Fruit fly (Drosophila melanogaster) whole organism, pupa: ENCODE results near the gene CG1309.

Experiments used
- CG10348 ChIP-seq: fragments of 200-800 bp; sonication (Bioruptor generic); IDR thresholded peaks from 2 replicates; pipeline ENCODE4 v1.3.6; 2022; ENCODE audit warnings: missing biosample characterization, missing genetic modification characterization
- CG12605 ChIP-seq: fragments of 200-800 bp; sonication (Bioruptor generic); IDR thresholded peaks from 2 replicates; pipeline ENCODE4 v1.3.6; 2022; ENCODE audit warnings: missing biosample characterization, missing genetic modification characterization
- CG13204 ChIP-seq: fragments of 200-800 bp; sonication (Bioruptor generic); optimal IDR thresholded peaks from 2 replicates; lab custom pipeline; 2018; ENCODE audit warnings: missing biosample characterization, mild to moderate bottlenecking, missing genetic modification characterization, moderate library complexity
- CG14655 ChIP-seq: fragments of 200-800 bp; sonication (Bioruptor generic); optimal IDR thresholded peaks from 3 replicates; lab custom pipeline; 2017; ENCODE audit warnings: mild to moderate bottlenecking, missing biosample characterization, missing genetic modification reagents, missing genetic modification characterization
- CG15710 ChIP-seq: fragments of 200-800 bp; sonication (Bioruptor generic); optimal IDR thresholded peaks from 2 replicates; lab custom pipeline; 2018; ENCODE audit warnings: missing biosample characterization, mild to moderate bottlenecking, missing genetic modification characterization, moderate library complexity
- CG34367 ChIP-seq: fragments of 200-800 bp; sonication (Bioruptor generic); optimal IDR thresholded peaks from 2 replicates; lab custom pipeline; 2018; ENCODE audit warnings: missing biosample characterization, mild to moderate bottlenecking, missing genetic modification characterization
- CG8159 ChIP-seq: fragments of 200-800 bp; sonication (Bioruptor generic); optimal IDR thresholded peaks from 3 replicates; lab custom pipeline; 2018; ENCODE audit warnings: missing biosample characterization, mild to moderate bottlenecking, missing genetic modification characterization, moderate library complexity
- CG9948 ChIP-seq: fragments of 200-800 bp; sonication (Bioruptor generic); optimal IDR thresholded peaks from 2 replicates; lab custom pipeline; 2018; ENCODE audit warnings: missing biosample characterization, mild to moderate bottlenecking, missing genetic modification characterization, moderate library complexity
- EcR ChIP-seq: fragments of 200-800 bp; sonication (Bioruptor generic); optimal IDR thresholded peaks from 3 replicates; lab custom pipeline; 2019; ENCODE audit warnings: missing biosample characterization, missing genetic modification characterization, mild to moderate bottlenecking, moderate library complexity, missing genetic modification reagents
- Ets98B ChIP-seq: fragments of 200-800 bp; sonication (Bioruptor generic); IDR thresholded peaks from 2 replicates; pipeline ENCODE4 v1.3.6; 2022; ENCODE audit warnings: missing biosample characterization, missing genetic modification characterization
- Pif1A ChIP-seq: fragments of 200-800 bp; sonication (Bioruptor generic); optimal IDR thresholded peaks from 3 replicates; lab custom pipeline; 2016; ENCODE audit warnings: missing biosample characterization, missing genetic modification characterization
- Snoo ChIP-seq: fragments of 200-800 bp; sonication (Bioruptor generic); optimal IDR thresholded peaks from 3 replicates; lab custom pipeline; 2017; ENCODE audit warnings: missing biosample characterization, mild to moderate bottlenecking, missing genetic modification characterization, inconsistent platforms
- gl ChIP-seq: fragments of 200-800 bp; sonication (Bioruptor generic); optimal IDR thresholded peaks from 2 replicates; lab custom pipeline; 2018; ENCODE audit warnings: missing biosample characterization, mild to moderate bottlenecking, missing genetic modification characterization

DNA sequence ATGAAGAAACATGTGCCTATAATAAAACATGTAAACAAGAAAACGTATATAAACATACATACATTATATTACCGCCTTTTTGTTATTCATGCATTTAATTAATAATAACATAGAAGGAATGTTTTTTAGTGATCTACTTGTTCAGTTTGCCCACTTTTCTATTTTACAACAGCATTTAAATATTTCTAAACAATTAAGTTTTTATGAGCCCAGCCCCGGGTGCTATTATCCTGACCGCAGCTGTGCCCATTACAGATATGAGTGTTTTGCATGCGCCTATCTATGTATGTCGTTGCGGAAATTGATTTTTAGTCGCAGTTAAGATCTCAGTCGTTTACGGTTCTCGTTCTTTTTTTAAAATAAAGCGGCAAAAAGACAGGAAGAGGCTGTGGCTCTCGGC lies 5.7 kb downstream of the CG1309 start:
- no peak for TF ChIP-seq EcR (GFP tag; lab: Kevin White, UChicago)
- TF ChIP-seq CG13204 = no peak
- no peak for TF ChIP-seq CG15710 (tag; lab: Kevin White, UChicago)
- TF ChIP-seq gl (tag; lab: Kevin White, UChicago) = no peak
- no peak for TF ChIP-seq Ets98B
- no peak for TF ChIP-seq CG10348 (GFP tag; lab: Robert Waterston, UW)
- TF ChIP-seq Pif1A (GFP tag; lab: Kevin White, UChicago) = no peak
- no peak for TF ChIP-seq CG34367 (tag; lab: Kevin White, UChicago)
- no peak for TF ChIP-seq CG14655 (GFP tag; lab: Kevin White, UChicago)
- no peak for TF ChIP-seq CG8159 (tag; lab: Kevin White, UChicago)
- TF ChIP-seq Snoo (tag; lab: Kevin White, UChicago) = no peak
- TF ChIP-seq CG12605 (GFP tag; lab: Robert Waterston, UW) = no peak
- no peak for TF ChIP-seq CG9948
